Worm (Caenorhabditis elegans) whole organism, L2 larva: Measurements from ENCODE around the gene otpl-5.

Experiments
- aly-2 ChIP-seq: fragments of 150-350 bp; optimal IDR thresholded peaks from 2 replicates; lab custom pipeline; 2014; ENCODE audit warnings: missing biosample characterization, missing genetic modification characterization
- ceh-82 ChIP-seq: fragments of 150-350 bp; optimal IDR thresholded peaks from 2 replicates; lab custom pipeline; 2014; ENCODE audit warnings: missing biosample characterization, missing genetic modification characterization
- egl-27 ChIP-seq: sonication (generic microtip); optimal IDR thresholded peaks from 3 replicates; lab custom pipeline; 2017; ENCODE audit warnings: missing biosample characterization, missing genetic modification reagents, missing genetic modification characterization
- fos-1 ChIP-seq: fragments of 150-350 bp; optimal IDR thresholded peaks from 2 replicates; lab custom pipeline; 2014; ENCODE audit warnings: missing biosample characterization, missing genetic modification characterization
- lsy-2 ChIP-seq, 2 experiments: fragments of 150-350 bp in 1 of 2; sonication (generic microtip) in 1 of 2; optimal IDR thresholded peaks; 2 replicates each; lab custom pipeline; 2014 to 2017; ENCODE audit warnings: missing biosample characterization in 2 of 2, missing genetic modification characterization in 2 of 2
- mab-5 ChIP-seq: fragments of 150-350 bp; optimal IDR thresholded peaks from 2 replicates; lab custom pipeline; 2014; ENCODE audit warnings: missing biosample characterization, missing genetic modification characterization
- skn-1 ChIP-seq: sonication (generic microtip); optimal IDR thresholded peaks from 2 replicates; lab custom pipeline; 2017; ENCODE audit warnings: missing biosample characterization, missing genetic modification characterization
- snpc-4 ChIP-seq: fragments of 150-350 bp; optimal IDR thresholded peaks from 2 replicates; lab custom pipeline; 2014; ENCODE audit warnings: missing biosample characterization, missing genetic modification characterization
- unc-55 ChIP-seq: fragments of 150-350 bp; sonication (generic microtip); optimal IDR thresholded peaks from 3 replicates; lab custom pipeline; 2014; ENCODE audit warnings: missing biosample characterization, missing genetic modification reagents, missing genetic modification characterization
- unc-62 ChIP-seq: fragments of 150-350 bp; optimal IDR thresholded peaks from 2 replicates; lab custom pipeline; 2014; ENCODE audit warnings: missing biosample characterization, missing genetic modification reagents, missing genetic modification characterization
- zag-1 ChIP-seq: fragments of 150-350 bp; optimal IDR thresholded peaks from 2 replicates; lab custom pipeline; 2014; ENCODE audit warnings: missing biosample characterization, missing genetic modification characterization
- ztf-4 ChIP-seq: fragments of 150-350 bp; optimal IDR thresholded peaks from 2 replicates; lab custom pipeline; 2014; ENCODE audit warnings: missing biosample characterization, missing genetic modification characterization

DNA sequence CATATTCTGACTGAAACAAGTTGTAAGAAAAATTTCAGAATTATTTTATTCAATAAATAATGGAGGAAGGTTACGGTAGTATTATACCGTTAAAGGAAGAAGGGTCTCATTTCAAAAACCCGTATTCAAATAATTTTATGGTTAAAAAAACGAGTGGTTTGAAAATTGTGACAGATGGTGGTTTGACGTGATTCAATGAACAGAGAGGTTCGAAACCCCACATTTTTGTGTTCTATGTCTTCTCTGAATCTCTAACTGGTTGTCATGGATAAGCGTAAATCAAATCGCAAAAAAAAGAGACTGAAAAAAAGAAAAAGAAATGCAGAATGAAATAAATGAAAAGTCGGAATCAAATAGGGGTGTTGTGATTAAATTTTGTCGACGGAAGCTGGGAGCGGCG is 22.0 kb upstream of the otpl-5 start, which contains the start of gene ZK994.6:
- TF ChIP-seq ztf-4 (tag; lab: Kevin White, UChicago) (no peak), unc-62 (GFP tag; lab: Kevin White, UChicago) (no peak), aly-2 (tag; lab: Kevin White, UChicago) (no peak), ceh-82 (tag; lab: Kevin White, UChicago) (no peak), unc-55 (GFP tag; lab: Kevin White, UChicago) (no peak), lsy-2 (tag; optimal IDR thresholded peaks at IDR 0.05; lab: Kevin White, UChicago) (no peak), zag-1 (tag; lab: Kevin White, UChicago) (no peak), skn-1 (no peak), mab-5 (tag; lab: Kevin White, UChicago) (no peak), snpc-4 (tag; lab: Kevin White, UChicago) (no peak), fos-1 (tag; lab: Kevin White, UChicago) (no peak), egl-27 (tag; lab: Kevin White, UChicago) (no peak)
